Worm (Caenorhabditis elegans) whole organism, L1 larva: ENCODE results near the gene sri-78.
"Not testable (repeated sequence)": the region's sequence is repeated elsewhere in the genome, so short reads cannot be mapped to it uniquely, and the experiment has no call there.

Experiments used
- blmp-1 ChIP-seq: fragments of 150-350 bp; optimal IDR thresholded peaks from 2 replicates; lab custom pipeline; 2014; ENCODE audit warnings: missing biosample characterization, missing genetic modification characterization
- lin-39 ChIP-seq: fragments of 150-350 bp; optimal IDR thresholded peaks from 2 replicates; lab custom pipeline; 2014; ENCODE audit warnings: missing biosample characterization, missing genetic modification reagents, missing genetic modification characterization
- nhr-19 ChIP-seq: fragments of 200-800 bp; sonication (Bioruptor generic); conservative IDR thresholded peaks from 2 replicates; pipeline ENCODE4 v1.3.6; 2022; ENCODE audit warnings: missing genetic modification characterization, missing compliant biosample characterization
- nhr-77 ChIP-seq: fragments of 150-350 bp; optimal IDR thresholded peaks from 2 replicates; lab custom pipeline; 2014; ENCODE audit warnings: missing biosample characterization, missing genetic modification characterization
- unc-62 ChIP-seq: fragments of 150-350 bp; optimal IDR thresholded peaks from 2 replicates; lab custom pipeline; 2014; ENCODE audit warnings: missing biosample characterization, missing genetic modification reagents, missing genetic modification characterization

ce11 chrII:3183300-3183840 lies 1.6 kb upstream of the sri-78 start, which contains the start of the genes Y27F2A.6 and Y27F2A.8:
- not testable (repeated sequence) for TF ChIP-seq blmp-1 (tag; lab: Kevin White, UChicago); lin-39 (tag; lab: Kevin White, UChicago); unc-62 (GFP tag; lab: Kevin White, UChicago); nhr-77 (tag; lab: Kevin White, UChicago); nhr-19 (GFP tag; lab: Robert Waterston, UW)
